Fruit fly (Drosophila melanogaster) whole organism, embryonic: ENCODE measurements around the gene Srp9.

ENCODE experiments used
- CG13296 ChIP-seq: fragments of 200-800 bp; sonication (Bioruptor generic); optimal IDR thresholded peaks from 3 replicates; lab custom pipeline; 2018; ENCODE audit warnings: missing biosample characterization, mild to moderate bottlenecking, missing genetic modification characterization
- CG9876 ChIP-seq: fragments of 200-800 bp; sonication (Bioruptor generic); optimal IDR thresholded peaks from 2 replicates; lab custom pipeline; 2016; ENCODE audit warnings: missing biosample characterization, missing genetic modification characterization
- Dref ChIP-seq: fragments of 200-800 bp; sonication (Bioruptor generic); IDR thresholded peaks from 2 replicates; pipeline ENCODE4 v1.3.6; 2022; ENCODE audit warnings: missing biosample characterization, missing genetic modification characterization
- NfI ChIP-seq: fragments of 200-800 bp; sonication (Bioruptor generic); optimal IDR thresholded peaks from 3 replicates; lab custom pipeline; 2018; ENCODE audit warnings: missing biosample characterization, mild to moderate bottlenecking, missing genetic modification characterization, moderate library complexity
- gcm ChIP-seq: fragments of 200-800 bp; sonication (Bioruptor generic); optimal IDR thresholded peaks from 2 replicates; lab custom pipeline; 2019; ENCODE audit warnings: missing biosample characterization, mild to moderate bottlenecking, missing genetic modification characterization, moderate library complexity
- ken ChIP-seq: fragments of 200-800 bp; sonication (Bioruptor generic); IDR thresholded peaks from 3 replicates; pipeline ENCODE4 v1.3.6; 2022; ENCODE audit warnings: missing biosample characterization, missing genetic modification characterization
- lilli ChIP-seq: fragments of 200-800 bp; sonication (Bioruptor generic); optimal IDR thresholded peaks from 3 replicates; lab custom pipeline; 2016; ENCODE audit warnings: missing biosample characterization, missing genetic modification characterization

Srp9 gene

dm6 chr3L:7984623-7985237, 48.6 kb downstream of the Srp9 start (continued):
- TF ChIP-seq gcm (GFP tag; lab: Kevin White, UChicago) (peak; percentile 4), CG9876 (GFP tag; lab: Kevin White, UChicago) (no peak), NfI (GFP tag; lab: Kevin White, UChicago) (no peak), lilli (GFP tag; lab: Kevin White, UChicago) (no peak), ken (GFP tag; lab: Robert Waterston, UW) (no peak), Dref (GFP tag; lab: Robert Waterston, UW) (no peak), CG13296 (GFP tag; lab: Kevin White, UChicago) (no peak)
- TF ChIP-seq, all 482 proteins: peak for 24
